Fruit fly (Drosophila melanogaster) whole organism, embryonic: ENCODE measurements around the gene alphaTub67C.
A peak's percentile ranks its signal among the peaks of the same experiment; 100 is the strongest.

ENCODE experiments used
- Aef1 ChIP-seq: fragments of 200-800 bp; sonication (Bioruptor generic); IDR thresholded peaks from 3 replicates; pipeline ENCODE4 v1.3.6; 2022; ENCODE audit warnings: missing biosample characterization, missing genetic modification characterization
- B-H1 ChIP-seq: fragments of 200-800 bp; sonication (Bioruptor generic); IDR thresholded peaks from 3 replicates; pipeline ENCODE4 v1.3.6; 2022; ENCODE audit warnings: missing biosample characterization, missing genetic modification characterization
- C15 ChIP-seq: fragments of 200-800 bp; sonication (Bioruptor generic); IDR thresholded peaks from 3 replicates; pipeline ENCODE4 v1.3.6; 2022; ENCODE audit warnings: missing biosample characterization, missing genetic modification characterization
- CG10267 ChIP-seq: fragments of 200-800 bp; sonication (Bioruptor generic); optimal IDR thresholded peaks from 2 replicates; lab custom pipeline; 2018; ENCODE audit warnings: missing biosample characterization, mild to moderate bottlenecking, missing genetic modification characterization, moderate library complexity
- CG12219 ChIP-seq: fragments of 200-800 bp; sonication (Bioruptor generic); optimal IDR thresholded peaks from 3 replicates; lab custom pipeline; 2018; ENCODE audit warnings: missing biosample characterization, mild to moderate bottlenecking, missing genetic modification characterization
- CG12391 ChIP-seq: fragments of 200-800 bp; sonication (Bioruptor generic); optimal IDR thresholded peaks from 3 replicates; lab custom pipeline; 2018; ENCODE audit warnings: missing biosample characterization, mild to moderate bottlenecking, missing genetic modification characterization, moderate library complexity
- CG13296 ChIP-seq: fragments of 200-800 bp; sonication (Bioruptor generic); optimal IDR thresholded peaks from 3 replicates; lab custom pipeline; 2018; ENCODE audit warnings: missing biosample characterization, mild to moderate bottlenecking, missing genetic modification characterization
- CG14014 ChIP-seq: fragments of 200-800 bp; sonication (Bioruptor generic); IDR thresholded peaks from 2 replicates; pipeline ENCODE4 v1.3.6; 2022; ENCODE audit warnings: missing biosample characterization, missing genetic modification characterization
- CG15479 ChIP-seq: fragments of 200-800 bp; sonication (Bioruptor generic); optimal IDR thresholded peaks from 3 replicates; lab custom pipeline; 2019; ENCODE audit warnings: missing biosample characterization, mild to moderate bottlenecking, missing genetic modification characterization, moderate library complexity
- CG17328 ChIP-seq: fragments of 200-800 bp; sonication (Bioruptor generic); IDR thresholded peaks from 2 replicates; pipeline ENCODE4 v1.3.6; 2022; ENCODE audit warnings: missing biosample characterization, missing genetic modification characterization
- CG17361 ChIP-seq: fragments of 200-800 bp; sonication (Bioruptor generic); IDR thresholded peaks from 3 replicates; pipeline ENCODE4 v1.3.6; 2022; ENCODE audit warnings: missing biosample characterization, missing genetic modification characterization
- CG2129 ChIP-seq: fragments of 200-800 bp; sonication (Bioruptor generic); IDR thresholded peaks from 2 replicates; pipeline ENCODE4 v1.3.6; 2022; ENCODE audit warnings: missing biosample characterization, missing genetic modification characterization; ENCODE audit not compliant: partially characterized antibody
- CG2712 ChIP-seq: fragments of 200-800 bp; optimal IDR thresholded peaks from 3 replicates; lab custom pipeline; 2019; ENCODE audit warnings: missing biosample characterization, mild to moderate bottlenecking, missing genetic modification characterization, moderate library complexity
- CG2889 ChIP-seq: fragments of 200-800 bp; sonication (Bioruptor generic); IDR thresholded peaks from 3 replicates; pipeline ENCODE4 v1.3.6; 2022; ENCODE audit warnings: missing biosample characterization, missing genetic modification characterization
- CG32532 ChIP-seq: fragments of 200-800 bp; sonication (Bioruptor generic); IDR thresholded peaks from 2 replicates; pipeline ENCODE4 v1.3.6; 2022; ENCODE audit warnings: missing biosample characterization, missing genetic modification characterization
- CG3407 ChIP-seq: fragments of 200-800 bp; sonication (Bioruptor generic); optimal IDR thresholded peaks from 2 replicates; lab custom pipeline; 2018; ENCODE audit warnings: missing biosample characterization, mild to moderate bottlenecking, missing genetic modification characterization
- CG3995 ChIP-seq: fragments of 200-800 bp; sonication (Bioruptor generic); optimal IDR thresholded peaks from 3 replicates; lab custom pipeline; 2016; ENCODE audit warnings: missing biosample characterization, missing genetic modification characterization
- CG43689 ChIP-seq: fragments of 200-800 bp; sonication (Bioruptor generic); IDR thresholded peaks from 2 replicates; pipeline ENCODE4 v1.3.6; 2022; ENCODE audit warnings: missing biosample characterization, missing genetic modification characterization
- CG4404 ChIP-seq: fragments of 200-800 bp; sonication (Bioruptor generic); IDR thresholded peaks from 2 replicates; pipeline ENCODE4 v1.3.6; 2022; ENCODE audit warnings: missing biosample characterization, missing genetic modification characterization
- CG4707 ChIP-seq: fragments of 200-800 bp; sonication (Bioruptor generic); optimal IDR thresholded peaks from 2 replicates; lab custom pipeline; 2018; ENCODE audit warnings: missing biosample characterization, mild to moderate bottlenecking, missing genetic modification characterization, moderate library complexity
- CG6689 ChIP-seq: fragments of 200-800 bp; sonication (Bioruptor generic); IDR thresholded peaks from 2 replicates; pipeline ENCODE4 v1.3.6; 2022; ENCODE audit warnings: missing biosample characterization, missing genetic modification characterization
- CG7372 ChIP-seq: fragments of 200-800 bp; sonication (Bioruptor generic); IDR thresholded peaks from 2 replicates; pipeline ENCODE4 v1.3.6; 2022; ENCODE audit warnings: missing biosample characterization, missing genetic modification characterization
- CG7745 ChIP-seq: fragments of 200-800 bp; sonication (Bioruptor generic); optimal IDR thresholded peaks from 2 replicates; lab custom pipeline; 2018; ENCODE audit warnings: missing biosample characterization, mild to moderate bottlenecking, missing genetic modification characterization, moderate library complexity
- CG9797 ChIP-seq: fragments of 200-800 bp; sonication (Bioruptor generic); optimal IDR thresholded peaks from 3 replicates; lab custom pipeline; 2018; ENCODE audit warnings: missing biosample characterization, mild to moderate bottlenecking, missing genetic modification characterization
- CG9817 ChIP-seq: fragments of 200-800 bp; sonication (Bioruptor generic); optimal IDR thresholded peaks from 2 replicates; lab custom pipeline; 2018; ENCODE audit warnings: missing biosample characterization, mild to moderate bottlenecking, missing genetic modification characterization, moderate library complexity
- Dad ChIP-seq: fragments of 200-800 bp; sonication (Bioruptor generic); optimal IDR thresholded peaks from 3 replicates; lab custom pipeline; 2016; ENCODE audit warnings: missing biosample characterization, missing genetic modification characterization
- Doc3 ChIP-seq: fragments of 200-800 bp; sonication (Bioruptor generic); IDR thresholded peaks from 3 replicates; pipeline ENCODE4 v1.3.6; 2022; ENCODE audit warnings: missing biosample characterization, missing genetic modification characterization; ENCODE audit not compliant: partially characterized antibody
- Dref ChIP-seq: fragments of 200-800 bp; sonication (Bioruptor generic); IDR thresholded peaks from 2 replicates; pipeline ENCODE4 v1.3.6; 2022; ENCODE audit warnings: missing biosample characterization, missing genetic modification characterization
- E2f2 ChIP-seq: fragments of 200-800 bp; sonication (Bioruptor generic); IDR thresholded peaks from 2 replicates; pipeline ENCODE4 v1.3.6; 2022; ENCODE audit warnings: missing biosample characterization, missing genetic modification characterization
- Elba2 ChIP-seq: fragments of 200-800 bp; sonication (Bioruptor generic); optimal IDR thresholded peaks from 3 replicates; lab custom pipeline; 2016; ENCODE audit warnings: missing biosample characterization, missing genetic modification characterization
- Ets65A ChIP-seq: fragments of 200-800 bp; sonication (Bioruptor generic); peaks from one replicate; lab custom pipeline; 2016; ENCODE audit warnings: missing biosample characterization, missing genetic modification characterization
- Fer3 ChIP-seq: fragments of 200-800 bp; sonication (Bioruptor generic); optimal IDR thresholded peaks from 2 replicates; lab custom pipeline; 2018; ENCODE audit warnings: missing biosample characterization, mild to moderate bottlenecking, missing genetic modification characterization, moderate library complexity
- HHEX ChIP-seq: fragments of 200-800 bp; sonication (Bioruptor generic); optimal IDR thresholded peaks from 3 replicates; lab custom pipeline; 2017; ENCODE audit warnings: missing biosample characterization, mild to moderate bottlenecking, missing genetic modification characterization, missing genetic modification reagents
- Hmr ChIP-seq: fragments of 200-800 bp; sonication (Bioruptor generic); optimal IDR thresholded peaks from 3 replicates; lab custom pipeline; 2017; ENCODE audit warnings: mild to moderate bottlenecking, missing biosample characterization, missing genetic modification reagents, missing genetic modification characterization
- Hr51 ChIP-seq, 2 experiments: fragments of 200-800 bp; sonication (Bioruptor generic); optimal IDR thresholded peaks; 2 replicates in 1 of 2; 3 replicates in 1 of 2; lab custom pipeline; 2016 to 2018; ENCODE audit warnings: missing biosample characterization in 2 of 2, missing genetic modification characterization in 2 of 2, mild to moderate bottlenecking in 1 of 2, moderate library complexity in 1 of 2
- Mes4 ChIP-seq: fragments of 200-800 bp; sonication (Bioruptor generic); optimal IDR thresholded peaks from 2 replicates; lab custom pipeline; 2016; ENCODE audit warnings: missing biosample characterization, missing genetic modification characterization
- Pdp1 ChIP-seq, 2 experiments: fragments of 200-800 bp; sonication (Bioruptor generic); optimal IDR thresholded peaks; 3 replicates each; lab custom pipeline; 2016; ENCODE audit warnings: missing biosample characterization in 2 of 2, missing genetic modification characterization in 2 of 2, mild to moderate bottlenecking in 1 of 2, moderate library complexity in 1 of 2
- Rx ChIP-seq: fragments of 200-800 bp; sonication (Bioruptor generic); IDR thresholded peaks from 2 replicates; pipeline ENCODE4 v1.3.6; 2022; ENCODE audit warnings: missing biosample characterization, missing genetic modification characterization
- Sin3A ChIP-seq: fragments of >200 bp; optimal IDR thresholded peaks from 2 replicates; lab custom pipeline; 2018
- Xbp1 ChIP-seq: fragments of 200-800 bp; sonication (Bioruptor generic); optimal IDR thresholded peaks from 3 replicates; lab custom pipeline; 2016; ENCODE audit warnings: missing biosample characterization, mild to moderate bottlenecking, missing genetic modification characterization
- ash1 ChIP-seq: fragments of 200-800 bp; sonication (Bioruptor generic); optimal IDR thresholded peaks from 2 replicates; lab custom pipeline; 2018; ENCODE audit warnings: missing biosample characterization, mild to moderate bottlenecking, missing genetic modification characterization
- caup ChIP-seq: fragments of 200-800 bp; sonication (Bioruptor generic); optimal IDR thresholded peaks from 3 replicates; lab custom pipeline; 2017; ENCODE audit warnings: missing biosample characterization, mild to moderate bottlenecking, missing genetic modification characterization, moderate library complexity; ENCODE audit not compliant: severe bottlenecking
- gem ChIP-seq: fragments of 200-800 bp; sonication (Bioruptor generic); optimal IDR thresholded peaks from 2 replicates; lab custom pipeline; 2019; ENCODE audit warnings: missing biosample characterization, mild to moderate bottlenecking, missing genetic modification characterization, moderate library complexity
- gro ChIP-seq: fragments of 200-800 bp; sonication (Bioruptor generic); optimal IDR thresholded peaks from 2 replicates; lab custom pipeline; 2016; ENCODE audit warnings: missing biosample characterization, missing genetic modification characterization
- nom ChIP-seq: fragments of 200-800 bp; sonication (Bioruptor generic); optimal IDR thresholded peaks from 2 replicates; lab custom pipeline; 2017; ENCODE audit warnings: missing biosample characterization, missing genetic modification characterization, mild to moderate bottlenecking, moderate library complexity, missing genetic modification reagents
- phol ChIP-seq: fragments of 200-800 bp; sonication (Bioruptor generic); optimal IDR thresholded peaks from 3 replicates; lab custom pipeline; 2018; ENCODE audit warnings: missing biosample characterization, mild to moderate bottlenecking, missing genetic modification characterization, moderate library complexity
- pros ChIP-seq: fragments of 200-800 bp; sonication (Bioruptor generic); optimal IDR thresholded peaks from 3 replicates; lab custom pipeline; 2019; ENCODE audit warnings: missing biosample characterization, mild to moderate bottlenecking, missing genetic modification characterization, moderate library complexity
- ro ChIP-seq: fragments of 200-800 bp; sonication (Bioruptor generic); IDR thresholded peaks from 2 replicates; pipeline ENCODE4 v1.3.6; 2022; ENCODE audit warnings: missing biosample characterization, missing genetic modification characterization
- scrt ChIP-seq: fragments of 200-800 bp; sonication (Bioruptor generic); optimal IDR thresholded peaks from 2 replicates; lab custom pipeline; 2018; ENCODE audit warnings: missing biosample characterization, mild to moderate bottlenecking, missing genetic modification characterization, moderate library complexity
- tio ChIP-seq: fragments of 200-800 bp; sonication (Bioruptor generic); optimal IDR thresholded peaks from 2 replicates; lab custom pipeline; 2017; ENCODE audit warnings: missing biosample characterization, missing genetic modification characterization, inconsistent platforms
- trh ChIP-seq: fragments of 200-800 bp; sonication (Bioruptor generic); optimal IDR thresholded peaks from 2 replicates; lab custom pipeline; 2016; ENCODE audit warnings: missing biosample characterization, missing genetic modification characterization

Gene alphaTub67C

dm6 chr3L:9693552-9694133 is 12.6 kb downstream of the alphaTub67C start (continued):
- TF ChIP-seq Hmr (GFP tag; lab: Kevin White, UChicago) (peak; percentile 19), ro (no peak), CG12219 (no peak), tio (GFP tag; lab: Kevin White, UChicago) (no peak), phol (tag; lab: Kevin White, UChicago) (no peak), CG4707 (no peak), E2f2 (no peak), CG15479 (GFP tag; lab: Kevin White, UChicago) (no peak), Xbp1 (GFP tag; lab: Kevin White, UChicago) (no peak), CG7745 (tag; lab: Kevin White, UChicago) (no peak), caup (GFP tag; lab: Kevin White, UChicago) (no peak), Doc3 (no peak), gro (GFP tag; lab: Kevin White, UChicago) (no peak), Rx (GFP tag; lab: Robert Waterston, UW) (no peak), gem (tag; lab: Kevin White, UChicago) (peak; percentile 45), CG3407 (GFP tag; lab: Kevin White, UChicago) (no peak), CG2889 (no peak), CG2129 (GFP tag; lab: Robert Waterston, UW) (no peak), B-H1 (no peak; the same call in 2 of the 3 replicates), scrt (GFP tag; lab: Kevin White, UChicago) (no peak), HHEX (GFP tag; lab: Kevin White, UChicago) (no peak), CG12391 (tag; lab: Kevin White, UChicago) (peak; percentile 31), Dref (GFP tag; lab: Robert Waterston, UW) (no peak), Dad (GFP tag; lab: Kevin White, UChicago) (no peak), Sin3A (no peak), CG17328 (peak; percentile 44; the same call in 1 of the 2 replicates), Aef1 (GFP tag; lab: Robert Waterston, UW) (peak; percentile 22; the same call in 2 of the 3 replicates), CG7372 (GFP tag; lab: Robert Waterston, UW) (no peak), CG32532 (GFP tag; lab: Robert Waterston, UW) (peak; percentile 60; the same call in 1 of the 2 replicates), trh (GFP tag; lab: Kevin White, UChicago) (no peak), Hr51 (GFP tag; optimal IDR thresholded peaks at IDR 0.05; lab: Kevin White, UChicago) (no peak), Elba2 (GFP tag; lab: Kevin White, UChicago) (no peak), Pdp1 (GFP tag; optimal IDR thresholded peaks at IDR 0.05; lab: Kevin White, UChicago) (no peak), CG4404 (no peak), CG43689 (GFP tag; lab: Robert Waterston, UW) (no peak), CG10267 (tag; lab: Kevin White, UChicago) (no peak), C15 (GFP tag; lab: Robert Waterston, UW) (no peak), CG17361 (GFP tag; lab: Robert Waterston, UW) (no peak), Mes4 (GFP tag; lab: Kevin White, UChicago) (no peak), CG9817 (tag; lab: Kevin White, UChicago) (no peak), ash1 (GFP tag; lab: Kevin White, UChicago) (no peak), nom (GFP tag; lab: Kevin White, UChicago) (no peak), pros (GFP tag; lab: Kevin White, UChicago) (no peak), CG14014 (peak; percentile 40), CG6689 (GFP tag; lab: Robert Waterston, UW) (peak; percentile 39; the same call in 1 of the 2 replicates), CG3995 (GFP tag; lab: Kevin White, UChicago) (no peak), Ets65A (no peak), Fer3 (tag; lab: Kevin White, UChicago) (no peak), CG9797 (no peak), CG13296 (GFP tag; lab: Kevin White, UChicago) (no peak), CG2712 (tag; lab: Kevin White, UChicago) (peak; percentile 7)
